Fruit fly (Drosophila melanogaster) whole organism, pupa: Measurements from ENCODE around the gene TotB.
A peak's percentile ranks its signal among the peaks of the same experiment; 100 is the strongest.

ENCODE experiments used
- CG10348 ChIP-seq: fragments of 200-800 bp; sonication (Bioruptor generic); IDR thresholded peaks from 2 replicates; pipeline ENCODE4 v1.3.6; 2022; ENCODE audit warnings: missing biosample characterization, missing genetic modification characterization
- CG12605 ChIP-seq: fragments of 200-800 bp; sonication (Bioruptor generic); IDR thresholded peaks from 2 replicates; pipeline ENCODE4 v1.3.6; 2022; ENCODE audit warnings: missing biosample characterization, missing genetic modification characterization
- CG13204 ChIP-seq: fragments of 200-800 bp; sonication (Bioruptor generic); optimal IDR thresholded peaks from 2 replicates; lab custom pipeline; 2018; ENCODE audit warnings: missing biosample characterization, mild to moderate bottlenecking, missing genetic modification characterization, moderate library complexity
- CG14655 ChIP-seq: fragments of 200-800 bp; sonication (Bioruptor generic); optimal IDR thresholded peaks from 3 replicates; lab custom pipeline; 2017; ENCODE audit warnings: mild to moderate bottlenecking, missing biosample characterization, missing genetic modification reagents, missing genetic modification characterization
- CG15710 ChIP-seq: fragments of 200-800 bp; sonication (Bioruptor generic); optimal IDR thresholded peaks from 2 replicates; lab custom pipeline; 2018; ENCODE audit warnings: missing biosample characterization, mild to moderate bottlenecking, missing genetic modification characterization, moderate library complexity
- CG17806 ChIP-seq: fragments of 200-800 bp; sonication (Bioruptor generic); optimal IDR thresholded peaks from 2 replicates; lab custom pipeline; 2018; ENCODE audit warnings: missing biosample characterization, mild to moderate bottlenecking, missing genetic modification characterization, moderate library complexity
- CG32121 ChIP-seq: fragments of 200-800 bp; sonication (Bioruptor generic); IDR thresholded peaks from 2 replicates; pipeline ENCODE4 v1.3.6; 2022; ENCODE audit warnings: missing biosample characterization, missing genetic modification characterization
- CG34367 ChIP-seq: fragments of 200-800 bp; sonication (Bioruptor generic); optimal IDR thresholded peaks from 2 replicates; lab custom pipeline; 2018; ENCODE audit warnings: missing biosample characterization, mild to moderate bottlenecking, missing genetic modification characterization
- CG4496 ChIP-seq: fragments of 200-800 bp; sonication (Bioruptor generic); IDR thresholded peaks from 3 replicates; pipeline ENCODE4 v1.3.6; 2022; ENCODE audit warnings: missing biosample characterization, missing genetic modification characterization
- CG8159 ChIP-seq: fragments of 200-800 bp; sonication (Bioruptor generic); optimal IDR thresholded peaks from 3 replicates; lab custom pipeline; 2018; ENCODE audit warnings: missing biosample characterization, mild to moderate bottlenecking, missing genetic modification characterization, moderate library complexity
- CG8301 ChIP-seq: fragments of 200-800 bp; sonication (Bioruptor generic); optimal IDR thresholded peaks from 2 replicates; lab custom pipeline; 2018; ENCODE audit warnings: missing biosample characterization, mild to moderate bottlenecking, missing genetic modification characterization
- CG9948 ChIP-seq: fragments of 200-800 bp; sonication (Bioruptor generic); optimal IDR thresholded peaks from 2 replicates; lab custom pipeline; 2018; ENCODE audit warnings: missing biosample characterization, mild to moderate bottlenecking, missing genetic modification characterization, moderate library complexity
- D1 ChIP-seq: fragments of 200-800 bp; sonication (Bioruptor generic); optimal IDR thresholded peaks from 2 replicates; lab custom pipeline; 2018; ENCODE audit warnings: missing biosample characterization, mild to moderate bottlenecking, missing genetic modification characterization, moderate library complexity
- EcR ChIP-seq: fragments of 200-800 bp; sonication (Bioruptor generic); optimal IDR thresholded peaks from 3 replicates; lab custom pipeline; 2019; ENCODE audit warnings: missing biosample characterization, missing genetic modification characterization, mild to moderate bottlenecking, moderate library complexity, missing genetic modification reagents
- Ets98B ChIP-seq: fragments of 200-800 bp; sonication (Bioruptor generic); IDR thresholded peaks from 2 replicates; pipeline ENCODE4 v1.3.6; 2022; ENCODE audit warnings: missing biosample characterization, missing genetic modification characterization
- Pif1A ChIP-seq: fragments of 200-800 bp; sonication (Bioruptor generic); optimal IDR thresholded peaks from 3 replicates; lab custom pipeline; 2016; ENCODE audit warnings: missing biosample characterization, missing genetic modification characterization
- Pif1B ChIP-seq: fragments of 200-800 bp; sonication (Bioruptor generic); optimal IDR thresholded peaks from 3 replicates; lab custom pipeline; 2016; ENCODE audit warnings: missing biosample characterization, missing genetic modification characterization
- Snoo ChIP-seq: fragments of 200-800 bp; sonication (Bioruptor generic); optimal IDR thresholded peaks from 3 replicates; lab custom pipeline; 2017; ENCODE audit warnings: missing biosample characterization, mild to moderate bottlenecking, missing genetic modification characterization, inconsistent platforms
- fd96Ca ChIP-seq: fragments of 200-800 bp; sonication (Bioruptor generic); IDR thresholded peaks from 3 replicates; pipeline ENCODE4 v1.3.6; 2022; ENCODE audit warnings: missing biosample characterization, missing genetic modification characterization
- gl ChIP-seq: fragments of 200-800 bp; sonication (Bioruptor generic); optimal IDR thresholded peaks from 2 replicates; lab custom pipeline; 2018; ENCODE audit warnings: missing biosample characterization, mild to moderate bottlenecking, missing genetic modification characterization
- rn ChIP-seq: fragments of 200-800 bp; sonication (Bioruptor generic); IDR thresholded peaks from 2 replicates; pipeline ENCODE4 v1.3.6; 2022; ENCODE audit warnings: missing biosample characterization, missing genetic modification characterization

The TotB gene

dm6 chr3R:20877436-20877835 lies 3.7 kb downstream of the TotB start, which contains the start of gene TotZ:
TSS of gene TotZ (plus strand) at chr3R:20877736.
- TF ChIP-seq CG15710 (no peak), CG34367 (tag; lab: Kevin White, UChicago) (no peak), CG13204 (GFP tag; lab: Kevin White, UChicago) (no peak), CG17806 (tag; lab: Kevin White, UChicago) (no peak), Ets98B (GFP tag; lab: Robert Waterston, UW) (no peak), CG32121 (no peak), CG9948 (no peak), rn (GFP tag; lab: Robert Waterston, UW) (no peak), CG10348 (no peak), Pif1A (GFP tag; lab: Kevin White, UChicago) (no peak), CG14655 (GFP tag; lab: Kevin White, UChicago) (no peak), D1 (no peak), Pif1B (no peak), Snoo (no peak), CG12605 (GFP tag; lab: Robert Waterston, UW) (no peak), CG4496 (GFP tag; lab: Robert Waterston, UW) (no peak), EcR (GFP tag; lab: Kevin White, UChicago) (no peak), fd96Ca (GFP tag; lab: Robert Waterston, UW) (no peak), CG8301 (tag; lab: Kevin White, UChicago) (no peak), CG8159 (no peak)

dm6 chr3R:20890505-20890904 lies 16.8 kb downstream of the TotB start:
- TF ChIP-seq Snoo (no peak), rn (GFP tag; lab: Robert Waterston, UW) (no peak), CG13204 (GFP tag; lab: Kevin White, UChicago) (no peak)

- TF ChIP-seq CG4496 (GFP tag; lab: Robert Waterston, UW) (no peak), rn (GFP tag; lab: Robert Waterston, UW) (no peak), CG14655 (GFP tag; lab: Kevin White, UChicago) (no peak), CG8159 (no peak)
Measured at dm6 chr3R:20890920-20891319, 17.2 kb downstream of the TotB start.

DNA sequence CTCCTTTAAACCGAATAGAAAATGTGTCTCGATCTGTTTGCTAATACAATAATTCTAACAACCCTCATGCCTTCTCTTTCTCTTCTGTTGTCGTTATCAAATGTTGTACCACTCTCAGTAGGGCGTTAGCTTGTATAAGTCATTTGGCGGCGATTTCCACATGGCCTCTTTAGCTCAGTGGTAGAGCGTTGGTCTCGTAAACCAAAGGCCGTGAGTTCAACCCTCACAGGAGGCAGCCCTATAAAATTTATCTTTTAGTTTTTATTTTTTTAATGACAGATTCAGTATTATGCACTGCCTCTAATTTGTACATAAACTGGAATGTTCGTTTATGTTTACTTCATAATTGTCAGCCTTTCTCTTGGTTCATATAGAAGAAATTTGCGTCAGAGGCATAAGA lies 17.8 kb downstream of the TotB start:
- TF ChIP-seq Ets98B (GFP tag; lab: Robert Waterston, UW) = no peak
- no peak for TF ChIP-seq CG8301 (tag; lab: Kevin White, UChicago)
- TF ChIP-seq CG8159 = no peak
- TF ChIP-seq CG12605 (GFP tag; lab: Robert Waterston, UW) = no peak; the same call in 1 of the 2 replicates
- TF ChIP-seq CG9948 = no peak
- TF ChIP-seq Snoo = no peak
- TF ChIP-seq CG17806 (tag; lab: Kevin White, UChicago) = no peak
- no peak for TF ChIP-seq CG13204 (GFP tag; lab: Kevin White, UChicago)

- TF ChIP-seq Pif1B (no peak), EcR (GFP tag; lab: Kevin White, UChicago) (no peak), CG14655 (GFP tag; lab: Kevin White, UChicago) (no peak), CG12605 (GFP tag; lab: Robert Waterston, UW) (0 out of 2 replicates have a peak, but pooled peaks have one; percentile 10), CG4496 (GFP tag; lab: Robert Waterston, UW) (no peak), gl (tag; lab: Kevin White, UChicago) (no peak), CG9948 (no peak)
Measured at dm6 chr3R:20897128-20897527, 23.4 kb downstream of the TotB start, which contains the start of gene Ktl. TSS of gene Ktl (minus strand) at chr3R:20897320.

- TF ChIP-seq CG12605 (GFP tag; lab: Robert Waterston, UW) = no peak
- no peak for TF ChIP-seq Ets98B (GFP tag; lab: Robert Waterston, UW)
- no peak for TF ChIP-seq CG8301 (tag; lab: Kevin White, UChicago)
- no peak for TF ChIP-seq Pif1B
- no peak for TF ChIP-seq EcR (GFP tag; lab: Kevin White, UChicago)
- TF ChIP-seq CG9948 = no peak
- no peak for TF ChIP-seq rn (GFP tag; lab: Robert Waterston, UW)
- no peak for TF ChIP-seq fd96Ca (GFP tag; lab: Robert Waterston, UW)
- no peak for TF ChIP-seq CG4496 (GFP tag; lab: Robert Waterston, UW)
- TF ChIP-seq CG15710 = no peak
- TF ChIP-seq CG17806 (tag; lab: Kevin White, UChicago) = no peak
- no peak for TF ChIP-seq Snoo
- no peak for TF ChIP-seq CG34367 (tag; lab: Kevin White, UChicago)
- no peak for TF ChIP-seq CG8159
- TF ChIP-seq CG14655 (GFP tag; lab: Kevin White, UChicago) = no peak
- no peak for TF ChIP-seq CG10348
- TF ChIP-seq, all 21 proteins: peak for 0
Measured at dm6 chr3R:20901656-20902055, 27.9 kb downstream of the TotB start, which contains the start of gene Grik. TSS of gene Grik (plus strand) at chr3R:20901956.

DNA sequence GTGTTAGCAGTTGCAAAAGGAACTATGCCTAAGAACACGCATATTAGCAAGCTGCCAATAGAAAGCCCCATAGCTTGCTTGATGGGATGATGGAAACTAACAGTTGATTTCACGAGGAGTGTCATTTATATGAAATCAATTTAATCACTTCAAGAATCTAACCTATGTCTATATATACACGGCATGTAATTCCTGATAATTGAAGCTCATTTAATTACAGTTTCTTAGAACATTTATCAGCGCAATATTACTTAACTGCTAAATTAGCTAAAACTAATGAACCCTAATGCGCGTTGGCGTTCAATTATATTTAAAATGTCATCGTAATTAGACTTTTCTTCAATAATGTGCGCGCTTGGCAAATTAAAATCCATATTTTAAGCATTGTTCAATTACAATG lies 31.7 kb downstream of the TotB start, which contains the start of gene TotX:
Gene TotX (minus strand): TSS at position 101 of the 400 bp plus-strand sequence.
- TF ChIP-seq CG14655 (GFP tag; lab: Kevin White, UChicago) = no peak
- no peak for TF ChIP-seq Pif1A (GFP tag; lab: Kevin White, UChicago)
- no peak for TF ChIP-seq CG10348
- no peak for TF ChIP-seq CG15710
- no peak for TF ChIP-seq CG32121
- no peak for TF ChIP-seq EcR (GFP tag; lab: Kevin White, UChicago)
- no peak for TF ChIP-seq D1
- no peak for TF ChIP-seq CG4496 (GFP tag; lab: Robert Waterston, UW)
- no peak for TF ChIP-seq fd96Ca (GFP tag; lab: Robert Waterston, UW)
- TF ChIP-seq CG34367 (tag; lab: Kevin White, UChicago) = no peak
- no peak for TF ChIP-seq CG8301 (tag; lab: Kevin White, UChicago)
- no peak for TF ChIP-seq CG13204 (GFP tag; lab: Kevin White, UChicago)
- no peak for TF ChIP-seq CG17806 (tag; lab: Kevin White, UChicago)
- no peak for TF ChIP-seq CG8159
